Worm (Caenorhabditis elegans) whole organism, late embryonic: ENCODE results near the gene fbxb-41.

ENCODE experiments used
- ceh-19 ChIP-seq: fragments of 200-800 bp; sonication (Bioruptor generic); optimal IDR thresholded peaks from 2 replicates; lab custom pipeline; 2018; ENCODE audit warnings: mild to moderate bottlenecking, missing genetic modification characterization, missing compliant biosample characterization
- elt-2 ChIP-seq: sonication (generic microtip); optimal IDR thresholded peaks from 2 replicates; lab custom pipeline; 2016; ENCODE audit warnings: missing genetic modification reagents, missing genetic modification characterization, missing compliant biosample characterization
- mec-3 ChIP-seq: sonication (generic microtip); optimal IDR thresholded peaks from 2 replicates; lab custom pipeline; 2016; ENCODE audit warnings: borderline replicate concordance, missing genetic modification characterization, missing compliant biosample characterization
- nfya-1 ChIP-seq: sonication (generic microtip); optimal IDR thresholded peaks from 2 replicates; lab custom pipeline; 2017; ENCODE audit warnings: missing genetic modification characterization, mild to moderate bottlenecking, missing compliant biosample characterization, antibody characterized with exemption, moderate library complexity
- nhr-11 ChIP-seq: fragments of 150-350 bp; optimal IDR thresholded peaks from 2 replicates; lab custom pipeline; 2014; ENCODE audit warnings: missing biosample characterization, missing genetic modification characterization
- pag-3 ChIP-seq: sonication (generic microtip); optimal IDR thresholded peaks from 2 replicates; lab custom pipeline; 2016; ENCODE audit warnings: missing compliant biosample characterization, missing genetic modification characterization, borderline replicate concordance
- pqm-1 ChIP-seq: sonication (generic microtip); optimal IDR thresholded peaks from 2 replicates; lab custom pipeline; 2016; ENCODE audit warnings: missing genetic modification characterization, missing compliant biosample characterization
- sdc-2 ChIP-seq: sonication (generic microtip); optimal IDR thresholded peaks from 2 replicates; lab custom pipeline; 2016; ENCODE audit warnings: missing genotype, missing genetic modification characterization, missing compliant biosample characterization
- syd-9 ChIP-seq: sonication (generic microtip); optimal IDR thresholded peaks from 2 replicates; lab custom pipeline; 2016; ENCODE audit warnings: mild to moderate bottlenecking, missing genetic modification characterization, moderate library complexity, missing compliant biosample characterization
- tbx-7 ChIP-seq: sonication (generic microtip); optimal IDR thresholded peaks from 2 replicates; lab custom pipeline; 2016; ENCODE audit warnings: missing genotype, missing genetic modification characterization, missing compliant biosample characterization
- ztf-16 ChIP-seq: sonication (generic microtip); optimal IDR thresholded peaks from 2 replicates; lab custom pipeline; 2017; ENCODE audit warnings: missing genetic modification characterization, missing compliant biosample characterization

DNA sequence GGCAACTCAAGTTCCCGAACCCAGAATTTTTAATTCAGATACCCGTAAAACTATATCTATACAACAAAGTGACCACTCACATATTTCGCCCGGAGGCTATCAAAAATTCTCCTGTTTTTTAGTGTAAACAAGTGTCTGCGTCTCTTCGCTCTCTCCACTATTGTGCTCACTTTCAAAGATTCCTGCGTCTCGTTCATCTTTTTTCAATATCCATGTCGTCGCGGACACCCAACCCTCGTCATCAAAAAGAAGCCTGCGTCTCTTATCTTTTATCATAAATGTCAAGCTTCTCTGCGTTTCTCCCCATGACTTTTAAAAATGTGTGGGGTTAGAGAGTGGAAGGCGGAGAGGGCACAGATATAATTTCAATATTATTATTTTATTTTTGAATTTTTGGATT, 42.8 kb upstream of the fbxb-41 start:
- TF ChIP-seq ztf-16 (tag; lab: Kevin White, UChicago) (no peak), pqm-1 (no peak), elt-2 (no peak), tbx-7 (tag; lab: Kevin White, UChicago) (no peak), syd-9 (tag; lab: Kevin White, UChicago) (no peak), nfya-1 (tag; lab: Kevin White, UChicago) (peak; percentile 41), nhr-11 (tag; lab: Kevin White, UChicago) (no peak), mec-3 (tag; lab: Kevin White, UChicago) (no peak), sdc-2 (tag; lab: Kevin White, UChicago) (no peak), ceh-19 (GFP tag; lab: Kevin White, UChicago) (no peak), pag-3 (tag; lab: Kevin White, UChicago) (no peak)
